Worm (Caenorhabditis elegans) whole organism, midembryonic: ENCODE data around the gene T06A10.2.
"Not testable (repeated sequence)": the region's sequence is repeated elsewhere in the genome, so short reads cannot be mapped to it uniquely, and the experiment has no call there.

Experiments used
- T22C8.4 ChIP-seq: fragments of 200-800 bp; sonication (Bioruptor generic); IDR thresholded peaks from 2 replicates; pipeline ENCODE4 v1.3.6; 2022; ENCODE audit warnings: missing genetic modification characterization, missing compliant biosample characterization
- cog-1 ChIP-seq: sonication (generic microtip); optimal IDR thresholded peaks from 2 replicates; lab custom pipeline; 2016; ENCODE audit warnings: missing genetic modification characterization, missing compliant biosample characterization
- flt-1 ChIP-seq: fragments of 200-800 bp; sonication (Bioruptor generic); IDR thresholded peaks from 2 replicates; pipeline ENCODE4 v1.3.6; 2022; ENCODE audit warnings: missing genetic modification characterization, missing compliant biosample characterization
- klf-2 ChIP-seq: fragments of 200-800 bp; sonication (Bioruptor generic); conservative IDR thresholded peaks from 2 replicates; pipeline ENCODE4 v1.3.6; 2022; ENCODE audit warnings: missing genetic modification reagents, missing genetic modification characterization, missing compliant biosample characterization
- med-1 ChIP-seq: sonication (generic microtip); optimal IDR thresholded peaks from 2 replicates; lab custom pipeline; 2017; ENCODE audit warnings: missing genetic modification characterization, mild to moderate bottlenecking, missing compliant biosample characterization, antibody characterized with exemption, missing genetic modification reagents; ENCODE audit not compliant: insufficient read depth
- ref-1 ChIP-seq: fragments of 200-800 bp; sonication (Bioruptor generic); conservative IDR thresholded peaks from 2 replicates; pipeline ENCODE4 v1.3.6; 2022; ENCODE audit warnings: missing genetic modification reagents, missing genetic modification characterization, missing compliant biosample characterization
- tab-1 ChIP-seq: fragments of 200-800 bp; sonication (Bioruptor generic); IDR thresholded peaks from 2 replicates; pipeline ENCODE4 v1.3.6; 2022; ENCODE audit warnings: missing genetic modification characterization, missing compliant biosample characterization
- ztf-23 ChIP-seq: fragments of 200-800 bp; sonication (Bioruptor generic); IDR thresholded peaks from 2 replicates; pipeline ENCODE4 v1.3.6; 2022; ENCODE audit warnings: missing genetic modification reagents, missing genetic modification characterization, missing compliant biosample characterization
- ztf-29 ChIP-seq: fragments of 200-800 bp; sonication (Bioruptor generic); IDR thresholded peaks from 2 replicates; pipeline ENCODE4 v1.3.6; 2022; ENCODE audit warnings: missing genetic modification reagents, missing genetic modification characterization, missing compliant biosample characterization

The T06A10.2 gene

DNA sequence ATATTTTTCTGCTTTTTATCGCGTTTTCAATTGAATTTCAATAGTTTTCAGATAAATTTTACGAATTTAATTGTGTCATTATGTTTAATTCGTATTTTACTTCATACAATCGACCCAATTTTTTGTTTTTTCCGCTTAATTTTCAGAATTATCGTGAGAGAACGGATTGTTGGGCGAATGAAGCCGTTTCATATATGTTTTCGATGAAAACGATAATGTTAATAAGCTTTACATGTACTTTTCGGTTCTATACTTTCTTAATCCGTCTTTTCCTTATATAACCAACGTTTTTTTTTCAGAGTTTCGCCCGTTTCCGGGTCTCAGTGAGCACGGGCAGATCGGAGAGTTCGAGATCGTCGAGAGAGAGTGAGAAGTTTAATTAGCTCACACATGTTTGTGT is at the start of gene T06A10.2:
T06A10.2 (plus strand) TSS at position 301 of the 400 bp plus-strand sequence.
- not testable (repeated sequence) for TF ChIP-seq T22C8.4 (GFP tag; lab: Robert Waterston, UW); ztf-29 (GFP tag; lab: Robert Waterston, UW); med-1 (GFP tag; lab: Kevin White, UChicago)

DNA sequence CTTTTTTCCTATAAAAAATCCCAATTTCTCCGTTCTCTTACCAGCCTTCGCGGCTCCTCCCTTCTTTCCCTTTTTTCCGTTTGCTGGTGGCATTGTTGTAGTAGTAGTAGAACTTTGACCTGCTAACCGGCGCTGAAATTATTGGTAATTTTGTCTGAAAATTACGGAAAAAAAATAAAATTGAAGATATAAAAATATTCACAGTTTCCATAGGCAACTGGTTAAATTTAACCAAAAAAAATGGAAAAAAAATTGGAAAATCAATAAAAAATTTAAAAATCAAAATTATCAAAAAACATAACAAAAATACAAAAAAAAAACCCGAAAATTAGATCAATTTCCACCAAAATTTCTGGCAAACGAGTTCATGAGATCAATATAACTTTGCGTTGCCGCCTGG is 40.6 kb upstream of the T06A10.2 start, which contains the start of gene map-2:
map-2 (minus strand) TSS at position 101 of the 400 bp plus-strand sequence.
- no peak for TF ChIP-seq med-1 (GFP tag; lab: Kevin White, UChicago)
- TF ChIP-seq T22C8.4 (GFP tag; lab: Robert Waterston, UW) = no peak
- no peak for TF ChIP-seq ref-1
- TF ChIP-seq cog-1 (tag; lab: Kevin White, UChicago) = no peak
- no peak for TF ChIP-seq ztf-23 (GFP tag; lab: Robert Waterston, UW)
- no peak for TF ChIP-seq tab-1 (GFP tag; lab: Robert Waterston, UW)
- TF ChIP-seq klf-2 = no peak
- no peak for TF ChIP-seq ztf-29 (GFP tag; lab: Robert Waterston, UW)
- no peak for TF ChIP-seq flt-1 (GFP tag; lab: Robert Waterston, UW)

ce11 chrIV:16860702-16861101 is 34.7 kb upstream of the T06A10.2 start:
- TF ChIP-seq med-1 (GFP tag; lab: Kevin White, UChicago) (no peak), cog-1 (tag; lab: Kevin White, UChicago) (no peak), klf-2 (no peak), flt-1 (GFP tag; lab: Robert Waterston, UW) (no peak), ztf-23 (GFP tag; lab: Robert Waterston, UW) (no peak), ref-1 (no peak), T22C8.4 (GFP tag; lab: Robert Waterston, UW) (no peak), ztf-29 (GFP tag; lab: Robert Waterston, UW) (no peak), tab-1 (GFP tag; lab: Robert Waterston, UW) (no peak)

ce11 chrIV:16863431-16863895 is 31.9 kb upstream of the T06A10.2 start, which contains the start of the genes mel-46 and lsy-13:
mel-46 (minus strand) TSS chrIV:16863481.
lsy-13 (plus strand) TSS chrIV:16863870.
- TF ChIP-seq tab-1 (GFP tag; lab: Robert Waterston, UW) (peak; percentile 72; the same call in 1 of the 2 replicates), klf-2 (no peak), flt-1 (GFP tag; lab: Robert Waterston, UW) (peak; percentile 86), ztf-29 (GFP tag; lab: Robert Waterston, UW) (no peak), ref-1 (no peak), T22C8.4 (GFP tag; lab: Robert Waterston, UW) (peak; percentile 65), ztf-23 (GFP tag; lab: Robert Waterston, UW) (peak; percentile 83), cog-1 (tag; lab: Kevin White, UChicago) (peak; percentile 21), med-1 (GFP tag; lab: Kevin White, UChicago) (peak; percentile 68)

DNA sequence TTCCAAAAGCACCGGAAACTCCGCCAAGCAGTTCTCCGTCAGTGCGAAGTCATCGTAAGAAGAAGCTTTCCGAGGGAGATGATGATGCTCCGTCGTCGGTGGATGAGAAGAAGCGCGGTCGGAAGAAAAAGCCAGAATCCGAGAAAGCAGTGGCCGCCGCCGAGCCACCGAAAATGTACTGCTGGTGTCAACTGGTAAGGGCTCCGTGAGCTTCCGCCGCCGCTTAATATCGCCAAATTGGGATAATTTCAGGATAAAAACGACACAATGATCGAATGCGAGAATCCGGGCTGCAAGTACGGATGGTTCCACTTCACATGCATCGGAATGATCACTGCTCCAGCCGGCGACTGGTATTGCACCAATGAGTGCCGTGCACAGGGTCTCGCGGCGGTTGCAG is 30.5 kb upstream of the T06A10.2 start:
- TF ChIP-seq tab-1 (GFP tag; lab: Robert Waterston, UW) = no peak
- 0 out of 2 replicates have a peak, but pooled peaks have one; percentile 32 for TF ChIP-seq ztf-23 (GFP tag; lab: Robert Waterston, UW)

- TF ChIP-seq flt-1 (GFP tag; lab: Robert Waterston, UW) = peak; percentile 77
- peak; percentile 78 for TF ChIP-seq tab-1 (GFP tag; lab: Robert Waterston, UW)
- peak; percentile 62 for TF ChIP-seq med-1 (GFP tag; lab: Kevin White, UChicago)
- TF ChIP-seq ref-1 = no peak
- peak; percentile 79 for TF ChIP-seq ztf-23 (GFP tag; lab: Robert Waterston, UW)
- TF ChIP-seq T22C8.4 (GFP tag; lab: Robert Waterston, UW) = peak; percentile 68
- peak; percentile 65; the same call in 1 of the 2 replicates for TF ChIP-seq klf-2
- TF ChIP-seq ztf-29 (GFP tag; lab: Robert Waterston, UW) = peak; percentile 70
- TF ChIP-seq cog-1 (tag; lab: Kevin White, UChicago) = peak; percentile 55
Observed at ce11 chrIV:16865487-16865886, 29.9 kb upstream of the T06A10.2 start, which contains the start of gene gtsf-1. gtsf-1 (plus strand) TSS chrIV:16865840.

DNA sequence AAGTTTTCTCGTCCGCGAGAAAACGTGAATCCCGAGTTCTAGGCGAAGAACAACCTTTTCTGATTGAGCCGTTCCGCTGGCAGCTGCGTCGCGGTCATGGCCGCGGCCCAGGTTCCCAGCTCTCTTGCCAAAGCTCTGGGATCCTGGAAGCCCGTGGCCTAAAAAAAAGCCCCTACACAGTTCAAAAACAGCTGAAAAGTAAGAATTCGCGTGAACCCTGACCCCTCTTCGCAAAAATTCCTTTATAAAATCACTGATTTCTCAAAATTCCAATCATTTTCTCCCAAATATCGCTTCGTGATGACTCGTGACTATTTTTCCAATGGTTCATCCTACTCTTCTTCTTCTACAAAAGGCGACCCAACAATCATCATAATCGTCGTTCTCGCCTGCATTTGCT is 28.2 kb upstream of the T06A10.2 start, which contains the start of gene T06A10.107:
T06A10.107 (plus strand) TSS at position 301 of the 400 bp plus-strand sequence.
- TF ChIP-seq med-1 (GFP tag; lab: Kevin White, UChicago) (no peak), ref-1 (no peak), ztf-29 (GFP tag; lab: Robert Waterston, UW) (no peak), flt-1 (GFP tag; lab: Robert Waterston, UW) (no peak), tab-1 (GFP tag; lab: Robert Waterston, UW) (no peak)

DNA sequence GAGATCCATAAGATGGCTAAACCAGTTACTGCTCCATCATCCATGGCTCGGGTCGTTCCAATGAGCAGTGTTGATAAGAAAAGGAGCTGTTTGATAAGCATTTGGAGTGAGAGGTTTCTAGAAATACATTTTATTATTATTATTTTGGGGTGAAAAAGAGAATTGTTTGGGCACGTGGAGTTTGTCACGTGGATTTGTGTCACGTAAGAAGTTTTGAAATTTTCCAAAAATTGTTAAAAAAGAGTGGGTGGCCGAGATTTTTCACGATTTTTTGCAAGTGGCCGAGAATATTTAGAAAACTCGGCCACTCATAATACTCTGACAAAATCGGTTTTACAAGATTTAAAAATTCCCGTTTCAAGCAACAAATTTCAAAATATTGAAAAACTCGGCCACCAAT is 26.5 kb upstream of the T06A10.2 start, which contains the start of gene T06A10.106:
T06A10.106 (minus strand) TSS at position 101 of the 400 bp plus-strand sequence.
- TF ChIP-seq T22C8.4 (GFP tag; lab: Robert Waterston, UW) = no peak
- no peak for TF ChIP-seq ztf-23 (GFP tag; lab: Robert Waterston, UW)
- no peak for TF ChIP-seq tab-1 (GFP tag; lab: Robert Waterston, UW)
- no peak for TF ChIP-seq klf-2
- no peak for TF ChIP-seq cog-1 (tag; lab: Kevin White, UChicago)
- no peak for TF ChIP-seq ztf-29 (GFP tag; lab: Robert Waterston, UW)
- no peak for TF ChIP-seq ref-1
- no peak for TF ChIP-seq flt-1 (GFP tag; lab: Robert Waterston, UW)
- no peak for TF ChIP-seq med-1 (GFP tag; lab: Kevin White, UChicago)

DNA sequence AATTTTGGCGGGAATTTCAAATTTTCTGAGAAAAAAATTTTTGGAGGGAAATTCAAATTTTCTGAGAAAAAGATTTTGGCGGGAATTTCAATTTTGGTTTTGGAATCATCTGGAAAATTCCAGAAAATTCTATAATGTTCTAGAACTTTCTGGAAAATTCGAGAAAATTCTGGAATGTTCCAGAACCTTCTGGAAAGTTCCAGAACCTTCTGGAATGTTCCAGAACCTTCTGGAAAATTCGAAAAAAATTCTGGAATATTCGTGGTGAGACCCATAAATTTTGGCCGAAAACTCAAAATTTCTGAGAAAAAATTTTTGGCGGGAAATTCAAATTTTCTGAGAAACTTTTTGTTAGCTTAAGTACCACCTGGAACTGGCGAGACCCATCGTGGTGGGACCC is 13.0 kb upstream of the T06A10.2 start:
- TF ChIP-seq flt-1 (GFP tag; lab: Robert Waterston, UW) = peak; percentile 89

DNA sequence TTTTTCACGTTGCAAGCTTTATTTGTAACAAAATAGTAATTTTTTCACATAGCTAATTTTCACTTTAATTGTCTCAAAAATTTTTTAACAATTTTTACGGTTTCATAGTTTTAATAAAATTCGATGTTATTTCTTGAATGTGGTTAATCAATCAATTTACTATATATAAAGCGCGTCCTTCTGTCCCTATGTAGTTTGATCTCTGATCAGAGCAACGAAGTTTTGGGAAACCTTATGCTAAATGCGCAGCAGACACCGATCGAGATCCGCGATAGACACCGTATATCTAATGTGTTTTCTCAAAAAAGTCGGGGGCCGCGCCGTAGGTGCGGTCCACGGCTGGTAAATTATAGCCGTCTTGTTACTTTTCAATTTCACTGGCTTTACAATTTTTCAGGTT is 6.8 kb upstream of the T06A10.2 start:
- TF ChIP-seq cog-1 (tag; lab: Kevin White, UChicago) (no peak), ztf-23 (GFP tag; lab: Robert Waterston, UW) (no peak), T22C8.4 (GFP tag; lab: Robert Waterston, UW) (no peak), flt-1 (GFP tag; lab: Robert Waterston, UW) (no peak), tab-1 (GFP tag; lab: Robert Waterston, UW) (no peak), ztf-29 (GFP tag; lab: Robert Waterston, UW) (no peak), ref-1 (no peak), klf-2 (no peak), med-1 (GFP tag; lab: Kevin White, UChicago) (no peak)
